Fruit fly (Drosophila melanogaster): Measurements from ENCODE around the gene CG15927.

DNA sequence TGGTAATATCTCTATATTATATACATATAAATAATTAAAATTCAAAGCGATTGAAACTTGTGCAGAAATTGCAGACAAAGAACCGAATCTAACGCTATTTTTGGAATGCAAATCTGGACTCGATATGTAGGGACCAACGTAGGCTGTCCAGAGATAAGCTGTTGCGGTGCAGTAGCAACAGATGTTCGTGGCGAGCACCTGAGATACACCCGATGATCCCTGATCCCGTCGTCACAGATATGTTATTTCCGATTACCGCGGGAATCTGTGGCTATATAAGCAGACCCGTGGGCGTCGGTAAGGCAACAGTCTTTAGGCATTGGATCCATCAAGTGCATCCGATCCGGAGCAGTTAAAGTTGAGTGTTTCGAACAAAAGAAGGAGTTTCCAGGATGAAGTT is 35.5 kb downstream of the CG15927 start, which contains the start of gene Lsp1alpha:
- TF ChIP-seq psq (optimal IDR thresholded peaks at IDR 0.05) (no peak), h (optimal IDR thresholded peaks at IDR 0.05) (no peak), ttk (optimal IDR thresholded peaks at IDR 0.05) (no peak), Myc (optimal IDR thresholded peaks at IDR 0.05) (no peak)
